Worm (Caenorhabditis elegans): ENCODE results near the gene sqt-3.

Gene sqt-3

DNA sequence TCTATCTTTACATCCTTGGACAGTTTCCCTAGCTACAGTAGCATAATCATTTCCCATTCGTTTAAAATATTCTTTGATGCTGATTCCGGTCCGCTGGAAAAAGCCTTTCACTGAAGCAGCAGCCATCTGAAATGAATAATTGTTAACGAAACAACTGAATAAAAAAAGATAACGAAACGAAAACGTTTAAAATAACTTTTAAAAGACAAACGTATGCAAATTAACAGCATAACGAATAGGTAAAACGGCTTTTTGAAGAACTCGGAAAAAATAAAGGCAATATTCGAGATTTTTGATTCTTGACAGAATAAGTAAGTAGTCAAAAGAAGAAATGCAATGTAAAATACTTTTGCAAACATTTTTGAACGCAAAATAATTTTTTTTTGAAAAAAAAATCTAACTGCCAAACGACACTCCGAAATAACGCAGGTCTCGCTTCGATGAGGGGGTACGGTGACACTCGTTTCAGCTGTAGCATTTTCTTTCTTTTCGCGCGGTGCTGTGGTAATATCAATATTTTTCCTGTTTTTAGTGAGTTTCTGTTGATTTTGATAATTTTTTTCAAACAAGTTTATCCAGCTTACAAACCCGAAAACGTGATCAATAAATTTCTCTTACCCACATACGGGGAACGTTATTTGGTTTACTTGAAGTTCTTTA is 34.5 kb upstream of the sqt-3 start, which contains the start of the genes R04F11.5 and R04F11.2:
Gene R04F11.5, minus strand, starts transcription at position 126 of the 660 bp plus-strand sequence.
Gene R04F11.2, plus strand, starts transcription at position 488 of the 660 bp plus-strand sequence.
- TF ChIP-seq lin-54 (GFP tag; optimal IDR thresholded peaks at IDR 0.05), result peak; percentile 77
- TF ChIP-seq ztf-28 (GFP tag; IDR thresholded peaks at IDR 0.05), result no peak
- no peak for TF ChIP-seq chd-7 (tag; optimal IDR thresholded peaks at IDR 0.05)
- TF ChIP-seq nfyb-1 (GFP tag; IDR thresholded peaks at IDR 0.05), result peak; percentile 36; the same call in 1 of the 2 replicates
- TF ChIP-seq egl-44 (GFP tag; IDR thresholded peaks at IDR 0.05), result no peak
- no peak for TF ChIP-seq gei-17 (GFP tag; optimal IDR thresholded peaks at IDR 0.05)
- peak; percentile 88 for TF ChIP-seq madf-6 (GFP tag; IDR thresholded peaks at IDR 0.05)
- peak; percentile 79 for TF ChIP-seq dox-1 (GFP tag; IDR thresholded peaks at IDR 0.05)
- TF ChIP-seq lsy-27 (tag; optimal IDR thresholded peaks at IDR 0.05; ENCODE audit: borderline replicate concordance, insufficient read depth), result peak; percentile 32
- no peak for TF ChIP-seq cebp-1 (GFP tag; IDR thresholded peaks at IDR 0.05)
- TF ChIP-seq cebp-1 (tag; optimal IDR thresholded peaks at IDR 0.05), result peak; percentile 52
- TF ChIP-seq dpff-1 (tag; optimal IDR thresholded peaks at IDR 0.05), result no peak
- TF ChIP-seq K11D2.4 (GFP tag; IDR thresholded peaks at IDR 0.05), result no peak
- no peak for TF ChIP-seq hrde-1 (tag; optimal IDR thresholded peaks at IDR 0.05; ENCODE audit: borderline replicate concordance)
- TF ChIP-seq him-1 (tag; optimal IDR thresholded peaks at IDR 0.05), result no peak
- TF ChIP-seq lin-35 (GFP tag; optimal IDR thresholded peaks at IDR 0.05), result peak; percentile 10 to 81 (median 15)
- TF ChIP-seq repo-1 (tag; optimal IDR thresholded peaks at IDR 0.05), result no peak
- TF ChIP-seq somi-1 (GFP tag; optimal IDR thresholded peaks at IDR 0.05), result no peak
- TF ChIP-seq tlf-1 (GFP tag; optimal IDR thresholded peaks at IDR 0.05), result peak; percentile 40
- TF ChIP-seq Y67H2A.10 (GFP tag; conservative IDR thresholded peaks at IDR 0.05), result no peak
- TF ChIP-seq F57A8.1 (GFP tag; optimal IDR thresholded peaks at IDR 0.05), result no peak
- no peak for TF ChIP-seq mel-28 (tag; optimal IDR thresholded peaks at IDR 0.05; ENCODE audit: borderline replicate concordance)
- no peak for TF ChIP-seq sea-2 (GFP tag; IDR thresholded peaks at IDR 0.05)
- TF ChIP-seq rec-8 (tag; optimal IDR thresholded peaks at IDR 0.05), result no peak
- TF ChIP-seq aptf-2 (GFP tag; conservative IDR thresholded peaks at IDR 0.05), result no peak
- no peak for TF ChIP-seq hlh-12 (tag; optimal IDR thresholded peaks at IDR 0.05)
- TF ChIP-seq madf-3 (GFP tag; IDR thresholded peaks at IDR 0.05), result 0 out of 2 replicates have a peak, but pooled peaks have one; percentile 60
- TF ChIP-seq nhr-90 (tag; optimal IDR thresholded peaks at IDR 0.05), result no peak
- TF ChIP-seq T26A5.8 (tag; optimal IDR thresholded peaks at IDR 0.05), result no peak
- no peak for TF ChIP-seq lag-1 (GFP tag; IDR thresholded peaks at IDR 0.05)
- peak; percentile 39 for TF ChIP-seq ceh-27 (GFP tag; optimal IDR thresholded peaks at IDR 0.05)
- peak; percentile 99 for TF ChIP-seq attf-3 (GFP tag; conservative IDR thresholded peaks at IDR 0.05)
- peak; percentile 47; the same call in 1 of the 2 replicates for TF ChIP-seq pbrm-1 (GFP tag; IDR thresholded peaks at IDR 0.05)
- TF ChIP-seq xnd-1 (tag; optimal IDR thresholded peaks at IDR 0.05), result peak; percentile 40
- TF ChIP-seq T07F8.4 (tag; optimal IDR thresholded peaks at IDR 0.05), result no peak
- no peak for TF ChIP-seq egrh-3 (GFP tag; IDR thresholded peaks at IDR 0.05)
- TF ChIP-seq attf-5 (GFP tag; optimal IDR thresholded peaks at IDR 0.05), result peak; percentile 88
- TF ChIP-seq B0035.1 (tag; optimal IDR thresholded peaks at IDR 0.05), result no peak
- TF ChIP-seq ccch-3 (GFP tag; optimal IDR thresholded peaks at IDR 0.05), result no peak
- no peak for TF ChIP-seq cebp-2 (GFP tag; IDR thresholded peaks at IDR 0.05)
- no peak for TF ChIP-seq sptf-2 (GFP tag; optimal IDR thresholded peaks at IDR 0.05)
- no peak for TF ChIP-seq ekl-4 (GFP tag; IDR thresholded peaks at IDR 0.05)
- TF ChIP-seq F55B11.4 (tag; optimal IDR thresholded peaks at IDR 0.05; ENCODE audit: borderline replicate concordance, insufficient read depth), result no peak
- TF ChIP-seq aptf-3 (GFP tag; IDR thresholded peaks at IDR 0.05), result no peak
- no peak for TF ChIP-seq sdz-38 (tag; optimal IDR thresholded peaks at IDR 0.05)
- no peak for TF ChIP-seq F39B2.1 (GFP tag; IDR thresholded peaks at IDR 0.05)
- no peak for TF ChIP-seq ceh-79 (tag; optimal IDR thresholded peaks at IDR 0.05)
- no peak for TF ChIP-seq bed-1 (GFP tag; IDR thresholded peaks at IDR 0.05)
